Fruit fly (Drosophila melanogaster): ENCODE measurements around the gene CG17350.
A peak's percentile ranks its signal among the peaks of the same experiment; 100 is the strongest.

CG17350 gene

DNA sequence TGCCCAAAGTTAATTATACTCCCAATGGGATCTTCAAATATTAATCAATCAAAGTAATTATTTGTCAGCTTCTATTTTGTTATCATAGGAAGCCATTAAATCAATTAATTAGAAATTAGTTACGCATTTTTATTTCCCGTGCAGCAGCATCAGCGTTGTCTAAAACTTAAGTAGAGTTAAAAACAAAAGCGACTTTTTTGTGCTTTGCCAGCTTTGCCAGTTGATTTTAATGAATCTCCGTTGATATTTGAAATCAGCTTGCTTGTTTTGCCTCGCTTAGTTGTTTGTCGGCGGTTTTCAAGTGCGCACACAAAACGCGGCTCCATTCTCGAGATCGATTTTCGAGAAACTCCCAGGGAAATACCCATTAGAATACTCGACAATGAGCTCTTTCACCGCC lies at the start of gene CG17350:
TSS of gene CG17350 (plus strand) at position 301 of the 400 bp plus-strand sequence.
- TF ChIP-seq sv (GFP tag; optimal IDR thresholded peaks at IDR 0.05) (no peak), h (GFP tag; optimal IDR thresholded peaks at IDR 0.05) (no peak), brk (GFP tag; optimal IDR thresholded peaks at IDR 0.05) (no peak), CG32264 (GFP tag; optimal IDR thresholded peaks at IDR 0.05) (no peak), Abd-B (GFP tag; optimal IDR thresholded peaks at IDR 0.05) (no peak), Dfd (GFP tag; optimal IDR thresholded peaks at IDR 0.05) (no peak), Jra (GFP tag; optimal IDR thresholded peaks at IDR 0.05) (no peak), br (GFP tag; optimal IDR thresholded peaks at IDR 0.05) (no peak), Mio (GFP tag; optimal IDR thresholded peaks at IDR 0.05) (no peak), ey (GFP tag; optimal IDR thresholded peaks at IDR 0.05) (no peak), GATAd (GFP tag; optimal IDR thresholded peaks at IDR 0.05) (no peak), N (GFP tag; optimal IDR thresholded peaks at IDR 0.05) (no peak), fru (GFP tag; optimal IDR thresholded peaks at IDR 0.05) (no peak), usp (GFP tag; optimal IDR thresholded peaks at IDR 0.05) (no peak), dsf (GFP tag; optimal IDR thresholded peaks at IDR 0.05; ENCODE audit: borderline replicate concordance) (no peak), pan (optimal IDR thresholded peaks at IDR 0.05) (no peak)

DNA sequence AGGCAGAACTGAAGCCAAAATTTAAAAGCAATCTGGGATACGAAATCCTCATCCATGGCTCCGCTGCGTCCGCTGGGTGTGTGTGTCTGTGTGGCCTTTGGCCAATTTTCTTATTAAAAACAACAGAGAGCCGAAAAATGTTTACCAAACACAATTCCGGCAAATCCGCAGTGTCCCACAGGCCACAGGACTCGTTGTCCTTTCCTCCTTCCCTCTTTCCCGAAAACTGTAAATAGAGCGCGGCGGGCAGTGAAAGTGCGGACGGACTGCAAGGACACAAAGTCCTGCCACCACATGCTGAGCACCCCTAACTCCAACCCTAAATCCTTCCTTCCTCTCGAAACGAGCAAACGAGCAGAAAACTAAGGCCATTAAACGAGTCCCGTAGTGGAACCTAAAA lies 46.8 kb upstream of the CG17350 start:
- TF ChIP-seq HLH106 (tag; optimal IDR thresholded peaks at IDR 0.05), result no peak
- no peak for TF ChIP-seq sv (GFP tag; optimal IDR thresholded peaks at IDR 0.05)
- TF ChIP-seq fru (GFP tag; optimal IDR thresholded peaks at IDR 0.05), result no peak
- TF ChIP-seq CG32264 (GFP tag; optimal IDR thresholded peaks at IDR 0.05), result no peak
- TF ChIP-seq Vsx2 (GFP tag; optimal IDR thresholded peaks at IDR 0.05; ENCODE audit: partially characterized antibody), result no peak
- no peak for TF ChIP-seq Mio (GFP tag; optimal IDR thresholded peaks at IDR 0.05)
- no peak for TF ChIP-seq dsf (GFP tag; optimal IDR thresholded peaks at IDR 0.05; ENCODE audit: borderline replicate concordance)
- no peak for TF ChIP-seq Abd-B (GFP tag; optimal IDR thresholded peaks at IDR 0.05)
- no peak for TF ChIP-seq woc (GFP tag; optimal IDR thresholded peaks at IDR 0.05)
- no peak for TF ChIP-seq Hr83 (GFP tag; optimal IDR thresholded peaks at IDR 0.05; ENCODE audit: poor library complexity, severe bottlenecking)
- no peak for TF ChIP-seq Dfd (GFP tag; optimal IDR thresholded peaks at IDR 0.05)
- TF ChIP-seq usp (GFP tag; optimal IDR thresholded peaks at IDR 0.05), result no peak
- no peak for TF ChIP-seq Dif (GFP tag; optimal IDR thresholded peaks at IDR 0.05; ENCODE audit: partially characterized antibody)
- TF ChIP-seq OdsH (GFP tag; optimal IDR thresholded peaks at IDR 0.05), result no peak

- TF ChIP-seq dsf (GFP tag; optimal IDR thresholded peaks at IDR 0.05; ENCODE audit: borderline replicate concordance) (no peak), sv (GFP tag; optimal IDR thresholded peaks at IDR 0.05) (peak; percentile 18)
Observed at dm6 chr2L:19335052-19335451, 45.7 kb upstream of the CG17350 start.

- TF ChIP-seq ey (GFP tag; optimal IDR thresholded peaks at IDR 0.05) (no peak), CG32264 (GFP tag; optimal IDR thresholded peaks at IDR 0.05) (no peak), Abd-B (GFP tag; optimal IDR thresholded peaks at IDR 0.05) (no peak), Jra (GFP tag; optimal IDR thresholded peaks at IDR 0.05) (no peak), Rel (GFP tag; optimal IDR thresholded peaks at IDR 0.05) (no peak), Rel (tag; optimal IDR thresholded peaks at IDR 0.05) (no peak), CrebA (GFP tag; optimal IDR thresholded peaks at IDR 0.05; ENCODE audit: borderline replicate concordance) (no peak), woc (GFP tag; optimal IDR thresholded peaks at IDR 0.05) (no peak), sv (GFP tag; optimal IDR thresholded peaks at IDR 0.05) (no peak), Hr78 (GFP tag; optimal IDR thresholded peaks at IDR 0.05) (no peak), foxo (GFP tag; optimal IDR thresholded peaks at IDR 0.05) (no peak), lola (GFP tag; optimal IDR thresholded peaks at IDR 0.05) (no peak), tai (GFP tag; optimal IDR thresholded peaks at IDR 0.05) (no peak), h (GFP tag; optimal IDR thresholded peaks at IDR 0.05) (no peak), Mio (GFP tag; optimal IDR thresholded peaks at IDR 0.05) (no peak), Dif (GFP tag; optimal IDR thresholded peaks at IDR 0.05; ENCODE audit: partially characterized antibody) (no peak), OdsH (GFP tag; optimal IDR thresholded peaks at IDR 0.05) (no peak), psq (GFP tag; optimal IDR thresholded peaks at IDR 0.05) (no peak), br (GFP tag; optimal IDR thresholded peaks at IDR 0.05) (no peak), Dfd (GFP tag; optimal IDR thresholded peaks at IDR 0.05) (no peak)
Observed at dm6 chr2L:19337971-19338732, 42.6 kb upstream of the CG17350 start.

- no peak for TF ChIP-seq ey (GFP tag; optimal IDR thresholded peaks at IDR 0.05)
- no peak for TF ChIP-seq lola (GFP tag; optimal IDR thresholded peaks at IDR 0.05)
- TF ChIP-seq Jra (GFP tag; optimal IDR thresholded peaks at IDR 0.05), result no peak
- TF ChIP-seq dsf (GFP tag; optimal IDR thresholded peaks at IDR 0.05; ENCODE audit: borderline replicate concordance), result no peak
- no peak for TF ChIP-seq h (GFP tag; optimal IDR thresholded peaks at IDR 0.05)
- TF ChIP-seq Dif (GFP tag; optimal IDR thresholded peaks at IDR 0.05; ENCODE audit: partially characterized antibody), result no peak
Observed at dm6 chr2L:19339023-19339422, 41.7 kb upstream of the CG17350 start.

Data from whole organism, wandering third instar larva.